Worm (Caenorhabditis elegans) whole organism, midembryonic: ENCODE measurements around the gene T20B3.1.

Experiments used
- T22C8.4 ChIP-seq: fragments of 200-800 bp; sonication (Bioruptor generic); IDR thresholded peaks from 2 replicates; pipeline ENCODE4 v1.3.6; 2022; ENCODE audit warnings: missing genetic modification characterization, missing compliant biosample characterization
- flt-1 ChIP-seq: fragments of 200-800 bp; sonication (Bioruptor generic); IDR thresholded peaks from 2 replicates; pipeline ENCODE4 v1.3.6; 2022; ENCODE audit warnings: missing genetic modification characterization, missing compliant biosample characterization
- ztf-29 ChIP-seq: fragments of 200-800 bp; sonication (Bioruptor generic); IDR thresholded peaks from 2 replicates; pipeline ENCODE4 v1.3.6; 2022; ENCODE audit warnings: missing genetic modification reagents, missing genetic modification characterization, missing compliant biosample characterization

DNA sequence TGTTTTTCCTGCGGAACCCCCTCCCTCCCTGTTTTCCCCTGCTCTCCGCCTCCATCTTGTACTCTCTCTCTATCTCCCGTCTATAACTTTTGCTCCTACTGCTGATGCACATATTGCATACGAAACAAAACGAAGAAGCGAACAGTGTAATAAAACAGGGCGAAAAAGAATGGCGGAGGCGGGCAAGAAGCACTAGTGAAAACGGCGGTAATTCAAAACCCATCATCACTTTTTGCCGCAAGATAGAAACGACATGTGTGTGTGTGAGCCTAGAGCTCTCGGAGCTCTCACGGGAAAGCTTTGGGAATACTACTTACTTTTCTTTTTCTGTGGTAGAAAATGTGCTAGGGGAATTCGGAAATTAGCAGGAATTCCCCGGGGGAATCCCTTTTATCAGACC, 20.7 kb downstream of the T20B3.1 start:
- TF ChIP-seq ztf-29 (GFP tag; lab: Robert Waterston, UW), result no peak
- TF ChIP-seq flt-1 (GFP tag; lab: Robert Waterston, UW), result no peak
- TF ChIP-seq T22C8.4 (GFP tag; lab: Robert Waterston, UW), result no peak
